Worm (Caenorhabditis elegans) whole organism, early embryonic: Measurements from ENCODE around the gene ZC190.5.

ENCODE experiments used
- B0310.2 ChIP-seq: sonication (generic microtip); optimal IDR thresholded peaks from 2 replicates; lab custom pipeline; 2016; ENCODE audit warnings: mild to moderate bottlenecking, missing genetic modification characterization, missing compliant biosample characterization
- F13C5.2 ChIP-seq: sonication (generic microtip); optimal IDR thresholded peaks from 2 replicates; lab custom pipeline; 2017; ENCODE audit warnings: mild to moderate bottlenecking, missing genetic modification characterization, inconsistent platforms, missing compliant biosample characterization
- aly-1 ChIP-seq: sonication (generic microtip); optimal IDR thresholded peaks from 2 replicates; lab custom pipeline; 2016; ENCODE audit warnings: missing genetic modification characterization, missing compliant biosample characterization
- ama-1 ChIP-seq: fragments of 150-350 bp; optimal IDR thresholded peaks from 2 replicates; lab custom pipeline; 2014
- ceh-13 ChIP-seq: fragments of 200-800 bp; sonication (Bioruptor generic); optimal IDR thresholded peaks from 2 replicates; lab custom pipeline; 2018; ENCODE audit warnings: mild to moderate bottlenecking, missing genetic modification characterization, missing compliant biosample characterization
- ceh-36 ChIP-seq: sonication (generic microtip); optimal IDR thresholded peaks from 2 replicates; lab custom pipeline; 2016; ENCODE audit warnings: missing genetic modification characterization, inconsistent platforms, missing compliant biosample characterization
- ets-7 ChIP-seq: sonication (generic microtip); optimal IDR thresholded peaks from 2 replicates; lab custom pipeline; 2016; ENCODE audit warnings: missing genotype, missing genetic modification characterization, missing compliant biosample characterization
- flt-1 ChIP-seq: fragments of 200-800 bp; sonication (Bioruptor generic); IDR thresholded peaks from 2 replicates; pipeline ENCODE4 v1.3.6; 2022; ENCODE audit warnings: missing genetic modification characterization, missing compliant biosample characterization
- hmbx-1 ChIP-seq: sonication (generic microtip); optimal IDR thresholded peaks from 2 replicates; lab custom pipeline; 2016; ENCODE audit warnings: mild to moderate bottlenecking, missing genetic modification characterization, missing compliant biosample characterization
- hmg-4 ChIP-seq: fragments of 200-800 bp; sonication (Bioruptor generic); optimal IDR thresholded peaks from 2 replicates; lab custom pipeline; 2018; ENCODE audit warnings: mild to moderate bottlenecking, missing genetic modification characterization, missing compliant biosample characterization
- hnd-1 ChIP-seq: sonication (generic microtip); optimal IDR thresholded peaks from 2 replicates; lab custom pipeline; 2016; ENCODE audit warnings: missing genetic modification characterization, missing compliant biosample characterization
- pes-1 ChIP-seq: fragments of 200-800 bp; sonication (Bioruptor generic); IDR thresholded peaks from 2 replicates; pipeline ENCODE4 v1.3.6; 2022; ENCODE audit warnings: missing genetic modification reagents, missing genetic modification characterization, missing compliant biosample characterization
- scrt-1 ChIP-seq: fragments of 200-800 bp; sonication (Bioruptor generic); IDR thresholded peaks from 2 replicates; pipeline ENCODE4 v1.3.6; 2022; ENCODE audit warnings: missing genetic modification characterization, missing compliant biosample characterization
- sea-1 ChIP-seq: fragments of 200-800 bp; sonication (Bioruptor generic); conservative IDR thresholded peaks from 2 replicates; pipeline ENCODE4 v1.3.6; 2022; ENCODE audit warnings: missing genetic modification characterization, missing compliant biosample characterization
- tbx-11 ChIP-seq: fragments of 200-800 bp; sonication (Bioruptor generic); IDR thresholded peaks from 2 replicates; pipeline ENCODE4 v1.3.6; 2022; ENCODE audit warnings: missing genetic modification characterization, missing compliant biosample characterization
- tbx-37 ChIP-seq: fragments of 200-800 bp; sonication (Bioruptor generic); conservative IDR thresholded peaks from 2 replicates; pipeline ENCODE4 v1.3.6; 2022; ENCODE audit warnings: missing genetic modification reagents, missing genetic modification characterization, missing compliant biosample characterization
- tra-4 ChIP-seq: sonication (generic microtip); optimal IDR thresholded peaks from 2 replicates; lab custom pipeline; 2017; ENCODE audit warnings: missing genetic modification characterization, missing compliant biosample characterization

The ZC190.5 gene

DNA sequence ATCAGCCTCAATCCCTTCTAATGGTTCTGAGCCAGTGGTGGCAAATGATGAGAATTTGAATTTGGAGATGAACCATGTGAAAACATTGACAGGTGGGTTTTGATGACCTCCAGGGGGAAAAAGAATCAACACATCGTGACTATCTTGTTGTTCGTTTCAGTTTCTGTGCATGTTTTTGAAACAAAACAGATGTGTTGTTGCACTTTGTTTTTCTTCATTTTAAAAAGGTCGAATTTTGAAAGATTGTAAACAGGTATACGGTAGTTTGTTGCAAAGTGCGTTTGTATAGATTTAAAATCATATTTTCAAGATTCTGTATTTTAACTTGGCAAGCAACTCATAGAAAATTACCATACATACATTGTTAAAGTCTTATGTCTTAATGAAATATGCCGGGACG is 23.0 kb downstream of the ZC190.5 start:
- no peak for TF ChIP-seq hmbx-1

DNA sequence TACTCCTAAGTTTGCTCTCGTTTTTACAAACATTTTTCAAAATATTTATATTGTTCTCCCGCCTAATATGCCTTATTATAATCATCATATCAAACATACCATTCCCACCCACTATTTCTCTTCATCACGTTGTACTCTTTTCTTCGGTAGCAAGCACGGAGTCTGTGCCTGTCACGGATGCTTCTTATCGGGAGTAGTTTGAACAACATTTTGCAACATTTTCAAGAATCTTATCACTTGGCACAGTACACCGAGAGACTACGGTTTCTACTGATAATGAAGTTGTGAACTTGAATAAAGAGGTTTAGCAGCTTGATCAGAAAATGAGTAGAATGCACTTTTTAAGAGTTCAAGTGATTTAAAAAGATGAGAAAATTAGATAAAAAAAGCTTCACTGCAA is 25.1 kb downstream of the ZC190.5 start:
- TF ChIP-seq tbx-11 (GFP tag; lab: Robert Waterston, UW) (no peak), scrt-1 (GFP tag; lab: Robert Waterston, UW) (no peak), B0310.2 (tag; lab: Kevin White, UChicago) (no peak), tbx-37 (GFP tag; lab: Robert Waterston, UW) (no peak), pes-1 (no peak), hnd-1 (tag; lab: Kevin White, UChicago) (no peak), ceh-36 (tag; lab: Kevin White, UChicago) (no peak)

DNA sequence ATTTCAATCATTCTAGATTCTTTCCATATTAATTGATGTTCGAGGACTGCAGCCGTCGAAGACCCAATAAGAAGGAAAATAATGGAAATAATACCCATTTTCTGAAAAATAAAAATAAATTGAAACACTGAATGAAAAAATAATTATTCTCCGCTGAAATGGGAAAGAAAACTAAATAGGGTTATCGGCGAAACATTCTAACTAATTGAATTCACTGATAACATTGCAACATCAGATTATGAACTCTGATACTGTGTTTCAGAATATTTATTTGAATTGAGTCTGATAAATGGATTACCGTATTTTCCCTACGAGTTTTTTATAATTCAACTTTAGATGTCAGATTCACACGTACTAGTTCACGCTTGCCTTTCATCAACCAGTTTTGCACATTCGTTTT is 30.3 kb downstream of the ZC190.5 start, which contains the start of gene asp-13:
asp-13 (minus strand) TSS at position 101 of the 400 bp plus-strand sequence.
- TF ChIP-seq tra-4 (tag; lab: Kevin White, UChicago): no peak
- TF ChIP-seq ceh-13 (GFP tag; lab: Kevin White, UChicago): no peak
- no peak for TF ChIP-seq tbx-11 (GFP tag; lab: Robert Waterston, UW)
- no peak for TF ChIP-seq ets-7
- no peak for TF ChIP-seq aly-1 (tag; lab: Kevin White, UChicago)
- no peak for TF ChIP-seq ama-1
- TF ChIP-seq pes-1: no peak
- no peak for TF ChIP-seq scrt-1 (GFP tag; lab: Robert Waterston, UW)
- TF ChIP-seq flt-1 (GFP tag; lab: Robert Waterston, UW): no peak
- no peak for TF ChIP-seq hnd-1 (tag; lab: Kevin White, UChicago)
- TF ChIP-seq sea-1 (GFP tag; lab: Robert Waterston, UW): no peak
- no peak for TF ChIP-seq hmbx-1
- no peak for TF ChIP-seq tbx-37 (GFP tag; lab: Robert Waterston, UW)
- TF ChIP-seq F13C5.2 (tag; lab: Kevin White, UChicago): no peak
- TF ChIP-seq ceh-36 (tag; lab: Kevin White, UChicago): no peak
- no peak for TF ChIP-seq B0310.2 (tag; lab: Kevin White, UChicago)
- no peak for TF ChIP-seq hmg-4 (GFP tag; lab: Kevin White, UChicago)

DNA sequence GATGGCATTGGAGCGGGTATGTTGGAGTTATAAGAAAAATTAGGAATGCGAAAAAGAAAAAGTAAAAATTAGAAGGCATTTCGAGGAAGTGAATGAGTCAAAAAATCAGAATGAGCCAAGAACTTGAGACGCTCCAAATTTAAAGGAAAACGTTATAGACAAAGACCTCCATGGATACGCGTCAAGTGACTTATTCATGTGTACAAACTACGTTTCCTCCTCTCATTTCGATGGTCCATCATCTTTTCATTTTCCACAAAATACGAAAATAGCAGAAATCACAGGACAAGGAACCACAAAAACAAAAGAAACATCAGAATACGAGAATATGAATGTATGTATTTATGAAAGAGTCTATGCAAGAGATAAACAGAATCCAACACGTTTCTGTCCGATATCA is 32.1 kb downstream of the ZC190.5 start, which contains the start of gene F28A12.3:
F28A12.3 (minus strand) TSS at position 101 of the 400 bp plus-strand sequence.
- no peak for TF ChIP-seq tbx-37 (GFP tag; lab: Robert Waterston, UW)
- TF ChIP-seq ama-1: no peak
- TF ChIP-seq tra-4 (tag; lab: Kevin White, UChicago): no peak

DNA sequence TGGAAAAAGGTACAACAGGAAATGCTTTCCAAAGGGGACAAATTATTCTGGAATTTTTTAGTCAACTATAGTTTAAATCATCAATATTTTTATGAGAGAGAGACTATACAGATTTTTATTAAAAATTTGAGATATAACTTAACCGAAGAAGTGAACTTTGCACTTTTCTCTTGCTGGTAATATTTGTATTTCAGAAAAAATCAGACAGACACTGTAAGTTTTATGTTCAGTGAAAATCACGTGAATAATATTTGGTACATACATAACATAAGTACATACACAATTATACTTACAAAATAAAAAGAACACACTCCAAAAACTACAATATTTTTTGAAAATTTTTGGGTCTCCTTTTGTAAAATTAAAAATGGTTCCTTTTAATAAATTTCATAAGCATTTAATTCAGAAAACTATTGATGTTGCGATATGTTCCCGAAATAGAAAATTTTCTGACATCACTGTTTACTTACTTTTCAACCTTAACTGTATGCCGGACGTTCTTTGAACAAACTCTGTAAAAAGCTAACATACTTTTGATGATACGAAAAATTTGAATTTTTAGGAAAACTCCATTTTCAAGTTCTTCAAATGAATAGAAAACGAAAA is 35.6 kb downstream of the ZC190.5 start, which contains the start of the genes F28A12.10 and acd-4:
F28A12.10 (minus strand) TSS at position 101 of the 606 bp plus-strand sequence.
acd-4 (plus strand) TSS at position 556 of the 606 bp plus-strand sequence.
- TF ChIP-seq flt-1 (GFP tag; lab: Robert Waterston, UW) (no peak), hnd-1 (tag; lab: Kevin White, UChicago) (no peak), ceh-36 (tag; lab: Kevin White, UChicago) (no peak), pes-1 (no peak), ceh-13 (GFP tag; lab: Kevin White, UChicago) (no peak), tbx-11 (GFP tag; lab: Robert Waterston, UW) (no peak), F13C5.2 (tag; lab: Kevin White, UChicago) (no peak), B0310.2 (tag; lab: Kevin White, UChicago) (no peak), hmg-4 (GFP tag; lab: Kevin White, UChicago) (no peak), sea-1 (GFP tag; lab: Robert Waterston, UW) (no peak), tra-4 (tag; lab: Kevin White, UChicago) (no peak), aly-1 (tag; lab: Kevin White, UChicago) (no peak), scrt-1 (GFP tag; lab: Robert Waterston, UW) (no peak), ama-1 (no peak), tbx-37 (GFP tag; lab: Robert Waterston, UW) (no peak), hmbx-1 (no peak), ets-7 (no peak)

DNA sequence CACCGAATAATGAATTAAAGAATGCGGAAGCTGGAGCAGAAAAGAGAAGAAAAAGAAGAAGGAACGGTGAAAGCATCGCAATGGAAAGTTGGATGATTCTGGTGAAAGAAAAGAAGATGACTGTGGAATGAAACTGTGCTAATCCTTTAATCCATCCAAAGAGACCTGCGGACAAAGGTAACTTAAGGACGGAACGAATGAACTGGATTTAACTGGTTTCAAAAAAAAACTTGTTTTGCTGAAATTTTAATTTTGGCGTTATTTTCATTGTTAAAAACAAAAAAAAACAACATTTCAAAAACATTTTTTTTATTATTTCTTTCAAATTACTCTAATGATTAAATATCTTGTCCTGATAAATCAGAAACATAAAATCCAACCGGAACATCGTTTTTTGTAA is 36.5 kb downstream of the ZC190.5 start, which contains the start of gene grl-12:
grl-12 (minus strand) TSS at position 101 of the 400 bp plus-strand sequence.
- no peak for TF ChIP-seq ceh-36 (tag; lab: Kevin White, UChicago)
- no peak for TF ChIP-seq hnd-1 (tag; lab: Kevin White, UChicago)
- TF ChIP-seq tra-4 (tag; lab: Kevin White, UChicago): no peak
- TF ChIP-seq tbx-11 (GFP tag; lab: Robert Waterston, UW): no peak
- no peak for TF ChIP-seq tbx-37 (GFP tag; lab: Robert Waterston, UW)
- TF ChIP-seq sea-1 (GFP tag; lab: Robert Waterston, UW): no peak
- no peak for TF ChIP-seq B0310.2 (tag; lab: Kevin White, UChicago)
- TF ChIP-seq aly-1 (tag; lab: Kevin White, UChicago): no peak
- no peak for TF ChIP-seq hmg-4 (GFP tag; lab: Kevin White, UChicago)
- TF ChIP-seq ceh-13 (GFP tag; lab: Kevin White, UChicago): no peak
- no peak for TF ChIP-seq scrt-1 (GFP tag; lab: Robert Waterston, UW)
- TF ChIP-seq flt-1 (GFP tag; lab: Robert Waterston, UW): no peak
- no peak for TF ChIP-seq ets-7

DNA sequence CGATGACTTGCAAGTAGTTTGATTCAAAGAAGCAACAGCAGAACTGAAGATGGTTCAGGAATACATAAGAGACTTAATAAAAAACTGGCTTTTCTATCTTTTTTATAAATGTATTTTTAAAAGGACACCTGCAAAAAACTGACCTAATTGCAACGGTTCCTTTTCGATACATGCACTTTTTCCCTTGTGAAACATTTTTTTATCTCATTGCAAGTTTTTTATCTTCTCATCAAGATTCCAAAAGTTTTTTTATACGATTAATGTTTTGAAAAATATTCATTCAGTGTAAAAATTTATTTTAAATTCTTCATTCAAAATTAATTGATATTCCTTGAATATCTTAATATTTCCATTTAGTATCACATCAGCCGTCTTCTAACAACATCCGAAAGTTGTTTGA is 37.8 kb downstream of the ZC190.5 start, which contains the start of gene oac-29:
oac-29 (minus strand) TSS at position 101 of the 400 bp plus-strand sequence.
- no peak for TF ChIP-seq B0310.2 (tag; lab: Kevin White, UChicago)
- no peak for TF ChIP-seq scrt-1 (GFP tag; lab: Robert Waterston, UW)
- TF ChIP-seq hnd-1 (tag; lab: Kevin White, UChicago): no peak
- no peak for TF ChIP-seq ceh-36 (tag; lab: Kevin White, UChicago)
- no peak for TF ChIP-seq ama-1
- TF ChIP-seq sea-1 (GFP tag; lab: Robert Waterston, UW): no peak
- no peak for TF ChIP-seq tbx-37 (GFP tag; lab: Robert Waterston, UW)
- no peak for TF ChIP-seq hmg-4 (GFP tag; lab: Kevin White, UChicago)
- no peak for TF ChIP-seq tbx-11 (GFP tag; lab: Robert Waterston, UW)
- TF ChIP-seq pes-1: no peak
- TF ChIP-seq ets-7: no peak
- no peak for TF ChIP-seq tra-4 (tag; lab: Kevin White, UChicago)
- TF ChIP-seq ceh-13 (GFP tag; lab: Kevin White, UChicago): no peak
- no peak for TF ChIP-seq flt-1 (GFP tag; lab: Robert Waterston, UW)
- TF ChIP-seq F13C5.2 (tag; lab: Kevin White, UChicago): no peak
- no peak for TF ChIP-seq aly-1 (tag; lab: Kevin White, UChicago)
- TF ChIP-seq hmbx-1: no peak
